Worm (Caenorhabditis elegans) whole organism, L2 larva: ENCODE measurements around the gene C49C3.20.

Source experiments
- C34F6.9 ChIP-seq: fragments of 150-350 bp; optimal IDR thresholded peaks from 2 replicates; lab custom pipeline; 2014; ENCODE audit warnings: missing biosample characterization, missing genetic modification characterization
- blmp-1 ChIP-seq: sonication (generic microtip); optimal IDR thresholded peaks from 2 replicates; lab custom pipeline; 2017; ENCODE audit warnings: missing genetic modification characterization, mild to moderate bottlenecking, missing compliant biosample characterization, antibody characterized with exemption, moderate library complexity; ENCODE audit not compliant: insufficient read depth
- ceh-82 ChIP-seq: fragments of 150-350 bp; optimal IDR thresholded peaks from 2 replicates; lab custom pipeline; 2014; ENCODE audit warnings: missing biosample characterization, missing genetic modification characterization
- fos-1 ChIP-seq: fragments of 150-350 bp; optimal IDR thresholded peaks from 2 replicates; lab custom pipeline; 2014; ENCODE audit warnings: missing biosample characterization, missing genetic modification characterization
- gmeb-1 ChIP-seq: fragments of 150-350 bp; optimal IDR thresholded peaks from 2 replicates; lab custom pipeline; 2014; ENCODE audit warnings: missing biosample characterization, missing genetic modification characterization
- lin-39 ChIP-seq: fragments of 150-350 bp; optimal IDR thresholded peaks from 2 replicates; lab custom pipeline; 2014; ENCODE audit warnings: missing biosample characterization, missing genetic modification reagents, missing genetic modification characterization
- mab-5 ChIP-seq: fragments of 150-350 bp; optimal IDR thresholded peaks from 2 replicates; lab custom pipeline; 2014; ENCODE audit warnings: missing biosample characterization, missing genetic modification characterization
- nhr-11 ChIP-seq: fragments of 150-350 bp; optimal IDR thresholded peaks from 2 replicates; lab custom pipeline; 2014; ENCODE audit warnings: missing biosample characterization, missing genetic modification characterization
- nhr-237 ChIP-seq: fragments of 150-350 bp; optimal IDR thresholded peaks from 2 replicates; lab custom pipeline; 2014; ENCODE audit warnings: missing biosample characterization, missing genetic modification characterization
- nhr-6 ChIP-seq: fragments of 150-350 bp; optimal IDR thresholded peaks from 2 replicates; lab custom pipeline; 2014; ENCODE audit warnings: missing biosample characterization, missing genetic modification characterization
- sma-3 ChIP-seq: sonication (generic microtip); optimal IDR thresholded peaks from 2 replicates; lab custom pipeline; 2016; ENCODE audit warnings: missing genetic modification reagents, missing genetic modification characterization, missing compliant biosample characterization
- sma-9 ChIP-seq, 2 experiments: fragments of 150-350 bp in 1 of 2; sonication (generic microtip) in 1 of 2; optimal IDR thresholded peaks; 2 replicates each; lab custom pipeline; 2014 to 2016; ENCODE audit warnings: missing genetic modification characterization in 2 of 2, mild to moderate bottlenecking in 1 of 2, missing biosample characterization in 1 of 2, missing compliant biosample characterization in 1 of 2, missing genetic modification reagents in 1 of 2, moderate library complexity in 1 of 2
- unc-55 ChIP-seq: fragments of 150-350 bp; sonication (generic microtip); optimal IDR thresholded peaks from 3 replicates; lab custom pipeline; 2014; ENCODE audit warnings: missing biosample characterization, missing genetic modification reagents, missing genetic modification characterization

The C49C3.20 gene

DNA sequence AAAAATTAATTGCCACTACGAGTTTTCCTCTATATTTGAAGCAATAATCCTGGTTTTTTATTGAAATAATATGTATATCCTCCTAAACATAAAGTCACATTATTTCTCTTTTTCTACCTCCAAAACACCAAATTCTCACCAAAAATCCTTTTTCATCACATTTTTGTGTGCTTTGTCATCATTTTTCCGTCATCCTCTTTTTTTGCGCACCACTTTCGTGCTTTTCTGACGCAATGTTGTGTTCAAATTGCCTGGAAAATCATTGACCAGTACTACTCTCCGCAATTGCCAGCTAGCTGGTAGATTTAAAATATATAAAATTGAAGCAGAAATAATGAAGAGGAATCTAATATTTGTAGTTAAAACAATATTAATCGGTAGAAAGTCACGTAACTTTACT, 48.2 kb downstream of the C49C3.20 start:
- no peak for TF ChIP-seq ceh-82 (tag; lab: Kevin White, UChicago)
- TF ChIP-seq nhr-11: no peak
- no peak for TF ChIP-seq blmp-1 (tag; lab: Kevin White, UChicago)
- no peak for TF ChIP-seq lin-39 (tag; lab: Kevin White, UChicago)
- no peak for TF ChIP-seq sma-3 (GFP tag; lab: Kevin White, UChicago)
- TF ChIP-seq nhr-6 (tag; lab: Kevin White, UChicago): no peak
- TF ChIP-seq nhr-237 (tag; lab: Kevin White, UChicago): no peak
- TF ChIP-seq gmeb-1: no peak
- TF ChIP-seq sma-9 (GFP tag; optimal IDR thresholded peaks at IDR 0.05; lab: Kevin White, UChicago): no peak
- TF ChIP-seq sma-9 (tag; optimal IDR thresholded peaks at IDR 0.05; lab: Kevin White, UChicago): no peak
- TF ChIP-seq fos-1 (tag; lab: Kevin White, UChicago): no peak

DNA sequence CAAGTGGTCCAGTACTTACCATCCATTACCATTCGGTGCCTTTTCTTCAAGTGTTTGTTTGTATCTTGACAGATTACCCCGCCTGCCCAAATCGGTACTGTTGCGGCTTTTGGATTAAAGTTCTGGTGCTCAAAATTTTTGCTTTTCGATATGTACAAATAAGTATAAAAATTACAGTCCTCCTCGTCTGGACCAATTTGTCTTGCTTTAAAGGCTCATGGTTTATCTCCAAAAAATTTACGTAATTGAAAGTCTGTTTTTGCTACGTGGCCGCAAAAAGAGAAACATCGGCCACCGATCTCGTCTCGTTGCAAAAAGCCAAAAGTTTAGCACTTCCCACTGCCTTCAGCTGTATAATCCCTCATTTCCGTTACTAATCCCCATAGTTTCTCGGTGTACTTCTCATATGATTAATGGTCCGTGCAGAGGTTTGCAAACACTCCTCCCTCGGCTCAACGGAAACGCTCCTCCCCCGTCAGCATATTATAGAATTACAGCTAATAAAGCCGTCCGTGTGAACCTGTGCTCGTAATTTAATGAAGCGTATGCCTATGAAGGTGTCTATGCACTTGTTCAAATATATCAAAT, 48.9 kb downstream of the C49C3.20 start:
- TF ChIP-seq mab-5: peak; percentile 27
- peak; percentile 70 for TF ChIP-seq unc-55 (GFP tag; lab: Kevin White, UChicago)
- TF ChIP-seq C34F6.9: no peak
